Worm (Caenorhabditis elegans) whole organism, young adult: ENCODE results near the gene enu-3.1.
"Not testable (repeated sequence)": the region's sequence is repeated elsewhere in the genome, so short reads cannot be mapped to it uniquely, and the experiment has no call there.

Experiments used
- B0019.2 ChIP-seq: fragments of 200-800 bp; sonication (Bioruptor generic); conservative IDR thresholded peaks from 2 replicates; pipeline ENCODE4 v1.3.6; 2022; ENCODE audit warnings: missing genetic modification reagents, missing genetic modification characterization, missing compliant biosample characterization
- C06A6.2 ChIP-seq: fragments of 200-800 bp; sonication (Bioruptor generic); conservative IDR thresholded peaks from 2 replicates; pipeline ENCODE4 v1.3.6; 2022; ENCODE audit warnings: missing genetic modification characterization, missing compliant biosample characterization
- D2030.7 ChIP-seq: fragments of 200-800 bp; sonication (Bioruptor generic); IDR thresholded peaks from 2 replicates; pipeline ENCODE4 v1.3.6; 2022; ENCODE audit warnings: missing genetic modification reagents, missing genetic modification characterization, missing compliant biosample characterization
- F33H1.4 ChIP-seq: fragments of 200-800 bp; sonication (Bioruptor generic); IDR thresholded peaks from 2 replicates; pipeline ENCODE4 v1.3.6; 2022; ENCODE audit warnings: missing genetic modification reagents, missing genetic modification characterization, missing compliant biosample characterization
- K11D2.4 ChIP-seq: fragments of 200-800 bp; sonication (Bioruptor generic); IDR thresholded peaks from 2 replicates; pipeline ENCODE4 v1.3.6; 2022; ENCODE audit warnings: missing genetic modification reagents, missing genetic modification characterization, missing compliant biosample characterization
- K12H6.12 ChIP-seq: fragments of 200-800 bp; sonication (Bioruptor generic); optimal IDR thresholded peaks from 2 replicates; lab custom pipeline; 2018; ENCODE audit warnings: mild to moderate bottlenecking, missing genetic modification characterization, missing compliant biosample characterization
- Y53F4B.3 ChIP-seq: fragments of 200-800 bp; sonication (Bioruptor generic); IDR thresholded peaks from 2 replicates; pipeline ENCODE4 v1.3.6; 2022; ENCODE audit warnings: missing genetic modification reagents, missing genetic modification characterization, missing compliant biosample characterization
- Y53G8AR.9 ChIP-seq: fragments of 200-800 bp; sonication (Bioruptor generic); conservative IDR thresholded peaks from 2 replicates; pipeline ENCODE4 v1.3.6; 2022; ENCODE audit warnings: missing genetic modification reagents, missing genetic modification characterization, missing compliant biosample characterization
- Y67H2A.10 ChIP-seq: fragments of 200-800 bp; sonication (Bioruptor generic); conservative IDR thresholded peaks from 2 replicates; pipeline ENCODE4 v1.3.6; 2022; ENCODE audit warnings: missing genetic modification reagents, missing genetic modification characterization, missing compliant biosample characterization
- Y95B8A.8 ChIP-seq: fragments of 200-800 bp; sonication (Bioruptor generic); IDR thresholded peaks from 2 replicates; pipeline ENCODE4 v1.3.6; 2022; ENCODE audit warnings: missing genetic modification reagents, missing genetic modification characterization, missing compliant biosample characterization
- aptf-2 ChIP-seq: fragments of 200-800 bp; sonication (Bioruptor generic); conservative IDR thresholded peaks from 2 replicates; pipeline ENCODE4 v1.3.6; 2022; ENCODE audit warnings: missing genetic modification reagents, missing genetic modification characterization, missing compliant biosample characterization
- attf-3 ChIP-seq: fragments of 200-800 bp; sonication (Bioruptor generic); conservative IDR thresholded peaks from 2 replicates; pipeline ENCODE4 v1.3.6; 2022; ENCODE audit warnings: missing genetic modification reagents, missing genetic modification characterization, missing compliant biosample characterization
- bed-2 ChIP-seq: fragments of 200-800 bp; sonication (Bioruptor generic); IDR thresholded peaks from 2 replicates; pipeline ENCODE4 v1.3.6; 2022; ENCODE audit warnings: missing genetic modification reagents, missing genetic modification characterization, missing compliant biosample characterization
- cebp-1 ChIP-seq, 2 experiments: fragments of 200-800 bp in 1 of 2; sonication (Bioruptor generic) in 1 of 2; sonication (generic microtip) in 1 of 2; IDR thresholded peaks in 1 of 2; optimal IDR thresholded peaks in 1 of 2; 2 replicates each; pipeline versions ENCODE4 v1.3.6 to Lab custom; 2017 to 2022; ENCODE audit warnings: missing compliant biosample characterization in 2 of 2, missing genetic modification characterization in 2 of 2, mild to moderate bottlenecking in 1 of 2, missing genetic modification reagents in 1 of 2, moderate library complexity in 1 of 2
- ceh-100 ChIP-seq: fragments of 200-800 bp; sonication (Bioruptor generic); IDR thresholded peaks from 2 replicates; pipeline ENCODE4 v1.3.6; 2022; ENCODE audit warnings: missing genetic modification reagents, missing genetic modification characterization, missing compliant biosample characterization
- ceh-27 ChIP-seq: fragments of 200-800 bp; sonication (Bioruptor generic); optimal IDR thresholded peaks from 2 replicates; lab custom pipeline; 2018; ENCODE audit warnings: mild to moderate bottlenecking, missing genetic modification characterization, moderate library complexity, missing compliant biosample characterization
- ceh-40 ChIP-seq: fragments of 200-800 bp; sonication (Bioruptor generic); IDR thresholded peaks from 2 replicates; pipeline ENCODE4 v1.3.6; 2022; ENCODE audit warnings: missing genetic modification characterization, missing compliant biosample characterization
- dox-1 ChIP-seq: fragments of 200-800 bp; sonication (Bioruptor generic); IDR thresholded peaks from 2 replicates; pipeline ENCODE4 v1.3.6; 2022; ENCODE audit warnings: missing genetic modification reagents, missing genetic modification characterization, missing compliant biosample characterization
- egl-44 ChIP-seq: fragments of 200-800 bp; sonication (Bioruptor generic); IDR thresholded peaks from 2 replicates; pipeline ENCODE4 v1.3.6; 2022; ENCODE audit warnings: missing genetic modification reagents, missing genetic modification characterization, missing compliant biosample characterization
- egrh-3 ChIP-seq: fragments of 200-800 bp; sonication (Bioruptor generic); IDR thresholded peaks from 2 replicates; pipeline ENCODE4 v1.3.6; 2022; ENCODE audit warnings: missing genetic modification reagents, missing genetic modification characterization, missing compliant biosample characterization
- ekl-4 ChIP-seq: fragments of 200-800 bp; sonication (Bioruptor generic); IDR thresholded peaks from 2 replicates; pipeline ENCODE4 v1.3.6; 2022; ENCODE audit warnings: missing genetic modification reagents, missing genetic modification characterization, missing compliant biosample characterization
- hsf-1 ChIP-seq: fragments of 200-800 bp; sonication (Bioruptor generic); IDR thresholded peaks from 2 replicates; pipeline ENCODE4 v1.3.6; 2022; ENCODE audit warnings: missing genetic modification reagents, missing genetic modification characterization, missing compliant biosample characterization
- let-526 ChIP-seq: fragments of 200-800 bp; sonication (Bioruptor generic); IDR thresholded peaks from 2 replicates; pipeline ENCODE4 v1.3.6; 2022; ENCODE audit warnings: missing genetic modification reagents, missing genetic modification characterization, missing compliant biosample characterization
- let-607 ChIP-seq, 2 experiments: fragments of 200-800 bp in 1 of 2; sonication (Bioruptor generic) in 1 of 2; sonication (generic microtip) in 1 of 2; optimal IDR thresholded peaks; 2 replicates each; lab custom pipeline; 2016 to 2018; ENCODE audit warnings: mild to moderate bottlenecking in 2 of 2, missing compliant biosample characterization in 2 of 2, missing genetic modification characterization in 2 of 2, moderate library complexity in 2 of 2, missing genotype in 1 of 2
- lir-1 ChIP-seq: fragments of 200-800 bp; sonication (Bioruptor generic); conservative IDR thresholded peaks from 2 replicates; pipeline ENCODE4 v1.3.6; 2022; ENCODE audit warnings: missing genetic modification reagents, missing genetic modification characterization, missing compliant biosample characterization
- lsl-1 ChIP-seq: fragments of 200-800 bp; sonication (Bioruptor generic); optimal IDR thresholded peaks from 2 replicates; lab custom pipeline; 2018; ENCODE audit warnings: mild to moderate bottlenecking, missing genetic modification characterization, moderate library complexity, missing compliant biosample characterization
- madf-10 ChIP-seq: sonication (generic microtip); optimal IDR thresholded peaks from 2 replicates; lab custom pipeline; 2016; ENCODE audit warnings: mild to moderate bottlenecking, missing genetic modification characterization, missing compliant biosample characterization
- madf-6 ChIP-seq: fragments of 200-800 bp; sonication (Bioruptor generic); IDR thresholded peaks from 2 replicates; pipeline ENCODE4 v1.3.6; 2022; ENCODE audit warnings: missing genetic modification reagents, missing genetic modification characterization, missing compliant biosample characterization
- madf-8 ChIP-seq: fragments of 200-800 bp; sonication (Bioruptor generic); conservative IDR thresholded peaks from 2 replicates; pipeline ENCODE4 v1.3.6; 2022; ENCODE audit warnings: missing genetic modification reagents, missing genetic modification characterization, missing compliant biosample characterization
- mcd-1 ChIP-seq: fragments of 200-800 bp; sonication (Bioruptor generic); IDR thresholded peaks from 2 replicates; pipeline ENCODE4 v1.3.6; 2022; ENCODE audit warnings: missing genetic modification reagents, missing genetic modification characterization, missing compliant biosample characterization
- nfyb-1 ChIP-seq: fragments of 200-800 bp; sonication (Bioruptor generic); IDR thresholded peaks from 2 replicates; pipeline ENCODE4 v1.3.6; 2022; ENCODE audit warnings: missing genetic modification reagents, missing genetic modification characterization, missing compliant biosample characterization
- pbrm-1 ChIP-seq: fragments of 200-800 bp; sonication (Bioruptor generic); IDR thresholded peaks from 2 replicates; pipeline ENCODE4 v1.3.6; 2022; ENCODE audit warnings: missing genetic modification reagents, missing genetic modification characterization, missing compliant biosample characterization
- snpc-1.3 ChIP-seq: sonication (generic microtip); optimal IDR thresholded peaks from 2 replicates; lab custom pipeline; 2017; ENCODE audit warnings: missing genetic modification characterization, mild to moderate bottlenecking, missing compliant biosample characterization, antibody characterized with exemption, moderate library complexity, missing genotype, missing genetic modification reagents; ENCODE audit not compliant: insufficient read depth
- snpc-4 ChIP-seq, 5 experiments: fragments of 150-350 bp in 1 of 5; sonication (generic microtip) in 4 of 5; optimal IDR thresholded peaks; 2 replicates each; lab custom pipeline; 2014 to 2018; ENCODE audit warnings: missing genetic modification characterization in 5 of 5, missing biosample characterization in 3 of 5, antibody characterized with exemption in 2 of 5, mild to moderate bottlenecking in 2 of 5, missing compliant biosample characterization in 2 of 5, missing genotype in 2 of 5, moderate library complexity in 2 of 5, missing genetic modification reagents in 1 of 5
- tbp1 ChIP-seq: fragments of 200-800 bp; sonication (Bioruptor generic); optimal IDR thresholded peaks from 2 replicates; lab custom pipeline; 2018; ENCODE audit warnings: mild to moderate bottlenecking, missing genetic modification characterization, missing compliant biosample characterization
- tlf-1 ChIP-seq: fragments of 200-800 bp; sonication (Bioruptor generic); optimal IDR thresholded peaks from 2 replicates; lab custom pipeline; 2018; ENCODE audit warnings: mild to moderate bottlenecking, missing genetic modification characterization, missing compliant biosample characterization
- unc-130 ChIP-seq: sonication (generic microtip); optimal IDR thresholded peaks from 2 replicates; lab custom pipeline; 2016; ENCODE audit warnings: missing genetic modification reagents, missing genetic modification characterization, missing compliant biosample characterization
- xnd-1 ChIP-seq: sonication (generic microtip); optimal IDR thresholded peaks from 2 replicates; lab custom pipeline; 2016; ENCODE audit warnings: missing genotype, missing genetic modification reagents, missing genetic modification characterization, missing compliant biosample characterization
- zfh-2 ChIP-seq: fragments of 200-800 bp; sonication (Bioruptor generic); conservative IDR thresholded peaks from 2 replicates; pipeline ENCODE4 v1.3.6; 2022; ENCODE audit warnings: missing genetic modification reagents, missing genetic modification characterization, missing compliant biosample characterization
- ztf-18 ChIP-seq: sonication (generic microtip); optimal IDR thresholded peaks from 2 replicates; lab custom pipeline; 2016; ENCODE audit warnings: missing genotype, mild to moderate bottlenecking, missing genetic modification characterization, missing compliant biosample characterization
- ztf-25 ChIP-seq: fragments of 200-800 bp; sonication (Bioruptor generic); IDR thresholded peaks from 2 replicates; pipeline ENCODE4 v1.3.6; 2022; ENCODE audit warnings: missing genetic modification reagents, missing genetic modification characterization, missing compliant biosample characterization
- ztf-28 ChIP-seq: fragments of 200-800 bp; sonication (Bioruptor generic); IDR thresholded peaks from 2 replicates; pipeline ENCODE4 v1.3.6; 2022; ENCODE audit warnings: missing genetic modification reagents, missing genetic modification characterization, missing compliant biosample characterization

The enu-3.1 gene

DNA sequence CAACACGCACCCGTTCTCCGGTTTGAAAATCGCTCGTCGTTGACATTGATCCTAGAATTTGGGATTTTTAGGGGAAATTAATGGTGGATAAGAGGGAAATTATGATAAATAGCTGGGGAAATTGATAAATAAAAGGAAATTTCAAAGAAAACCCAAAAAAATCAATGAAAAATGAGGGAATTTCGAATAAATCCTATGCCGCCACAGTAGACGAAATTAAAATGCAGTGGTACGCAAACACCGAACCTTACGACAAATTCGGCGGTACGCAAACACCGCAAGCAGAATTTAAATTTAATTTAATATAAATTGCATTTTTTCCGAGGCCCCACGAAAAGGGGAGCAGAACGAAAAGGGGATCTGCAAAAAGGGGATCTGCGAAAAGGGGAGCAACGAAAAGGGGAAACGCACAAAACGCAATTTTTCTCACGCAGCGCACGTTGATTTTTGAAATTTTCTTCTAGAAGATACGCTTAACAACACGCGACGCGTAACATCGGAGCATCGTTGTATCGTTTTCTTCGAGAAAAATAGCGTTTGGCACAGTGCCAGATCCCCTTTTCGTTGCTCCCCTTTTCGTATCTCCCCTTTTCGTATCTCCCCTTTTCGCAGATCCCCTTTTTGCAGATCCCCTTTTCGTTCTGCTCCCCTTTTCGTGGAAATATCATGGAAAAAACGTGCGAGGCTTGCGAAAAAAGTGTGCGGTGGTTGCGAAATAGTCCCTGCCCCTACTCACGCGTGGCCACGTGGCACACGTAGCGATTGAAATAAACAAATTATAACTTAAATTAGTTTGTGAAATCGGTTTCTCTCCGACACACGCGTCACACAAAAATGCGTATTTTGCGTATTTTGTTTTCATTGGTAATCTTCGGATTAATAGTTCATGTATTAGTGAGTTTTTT lies at the start of gene enu-3.1, which contains the start of gene smrd-1:
enu-3.1 (plus strand) TSS at position 339 of the 905 bp plus-strand sequence.
smrd-1 (minus strand) TSS at position 51 of the 905 bp plus-strand sequence.
- TF ChIP-seq F33H1.4, result peak; percentile 71
- TF ChIP-seq hsf-1 (GFP tag; lab: Robert Waterston, UW), result peak; percentile 62
- peak; percentile 58 for TF ChIP-seq lsl-1 (GFP tag; lab: Kevin White, UChicago)
- peak; percentile 28 for TF ChIP-seq tbp1 (GFP tag; lab: Kevin White, UChicago)
- TF ChIP-seq Y53G8AR.9 (GFP tag; lab: Robert Waterston, UW), result peak; percentile 51; the same call in 1 of the 2 replicates
- TF ChIP-seq let-526 (GFP tag; lab: Robert Waterston, UW), result 0 out of 2 replicates have a peak, but pooled peaks have one; percentile 10
- peak; percentile 88 for TF ChIP-seq dox-1 (GFP tag; lab: Robert Waterston, UW)
- TF ChIP-seq madf-6 (GFP tag; lab: Robert Waterston, UW), result peak; percentile 73
- TF ChIP-seq Y67H2A.10, result peak; percentile 28; the same call in 1 of the 2 replicates
- peak; percentile 14 for TF ChIP-seq snpc-1.3
- peak; percentile 79; the same call in 1 of the 2 replicates for TF ChIP-seq ztf-28 (GFP tag; lab: Robert Waterston, UW)
- peak in 1 of 2 experiments; percentile 22 for TF ChIP-seq let-607 (tag; optimal IDR thresholded peaks at IDR 0.05; lab: Kevin White, UChicago)
- peak; percentile 5 for TF ChIP-seq tlf-1 (GFP tag; lab: Kevin White, UChicago)
- 0 out of 2 replicates have a peak, but pooled peaks have one; percentile 24 for TF ChIP-seq lir-1 (GFP tag; lab: Robert Waterston, UW)
- TF ChIP-seq ceh-40 (GFP tag; lab: Robert Waterston, UW), result peak; percentile 47; the same call in 1 of the 2 replicates
- TF ChIP-seq unc-130 (GFP tag; lab: Kevin White, UChicago), result peak; percentile 27
- TF ChIP-seq egrh-3 (GFP tag; lab: Robert Waterston, UW), result peak; percentile 67
- peak; percentile 65 for TF ChIP-seq ztf-18 (tag; lab: Kevin White, UChicago)
- TF ChIP-seq xnd-1, result peak; percentile 22
- TF ChIP-seq D2030.7, result peak; percentile 92
- 0 out of 2 replicates have a peak, but pooled peaks have one; percentile 34 for TF ChIP-seq madf-8
- TF ChIP-seq zfh-2 (GFP tag; lab: Robert Waterston, UW), result peak; percentile 48; the same call in 1 of the 2 replicates
- peak; percentile 85 for TF ChIP-seq mcd-1 (GFP tag; lab: Robert Waterston, UW)
- peak; percentile 12; the same call in 1 of the 2 replicates for TF ChIP-seq Y53F4B.3 (GFP tag; lab: Robert Waterston, UW)
- peak; percentile 58; the same call in 1 of the 2 replicates for TF ChIP-seq K11D2.4
- peak; percentile 61; the same call in 1 of the 2 replicates for TF ChIP-seq nfyb-1 (GFP tag; lab: Robert Waterston, UW)
- peak; percentile 76 for TF ChIP-seq ekl-4
- peak; percentile 59 for TF ChIP-seq cebp-1 (GFP tag; IDR thresholded peaks at IDR 0.05; lab: Robert Waterston, UW)
- TF ChIP-seq cebp-1 (tag; optimal IDR thresholded peaks at IDR 0.05; lab: Kevin White, UChicago), result peak; percentile 57
- peak; percentile 32 for TF ChIP-seq ceh-27 (GFP tag; lab: Kevin White, UChicago)
- TF ChIP-seq ceh-100 (GFP tag; lab: Robert Waterston, UW), result peak; percentile 95
- TF ChIP-seq attf-3 (GFP tag; lab: Robert Waterston, UW), result peak; percentile 63; the same call in 1 of the 2 replicates
- TF ChIP-seq Y95B8A.8 (GFP tag; lab: Robert Waterston, UW), result peak; percentile 62; the same call in 1 of the 2 replicates
- TF ChIP-seq bed-2, result peak; percentile 51; the same call in 1 of the 2 replicates
- TF ChIP-seq ztf-25 (GFP tag; lab: Robert Waterston, UW), result 0 out of 2 replicates have a peak, but pooled peaks have one; percentile 37
- TF ChIP-seq B0019.2 (GFP tag; lab: Robert Waterston, UW), result peak; percentile 70
- TF ChIP-seq madf-10 (tag; lab: Kevin White, UChicago), result peak; percentile 41
- TF ChIP-seq C06A6.2 (GFP tag; lab: Robert Waterston, UW), result 0 out of 2 replicates have a peak, but pooled peaks have one; percentile 27
- TF ChIP-seq aptf-2 (GFP tag; lab: Robert Waterston, UW), result peak; percentile 48; the same call in 1 of the 2 replicates
- peak; percentile 75; the same call in 1 of the 2 replicates for TF ChIP-seq pbrm-1 (GFP tag; lab: Robert Waterston, UW)
- peak; percentile 53 for TF ChIP-seq K12H6.12 (tag; lab: Kevin White, UChicago)
- TF ChIP-seq egl-44 (GFP tag; lab: Robert Waterston, UW), result 0 out of 2 replicates have a peak, but pooled peaks have one; percentile 18
- not testable (repeated sequence) for TF ChIP-seq snpc-4 (GFP tag; optimal IDR thresholded peaks at IDR 0.05; lab: Kevin White, UChicago)
- peak in 2 of 4 experiments; percentile 33 to 42 for TF ChIP-seq snpc-4 (tag; optimal IDR thresholded peaks at IDR 0.05; lab: Kevin White, UChicago)
